Worm (Caenorhabditis elegans) whole organism, midembryonic: ENCODE measurements around the gene H12D21.5.

ENCODE experiments used
- flt-1 ChIP-seq: fragments of 200-800 bp; sonication (Bioruptor generic); IDR thresholded peaks from 2 replicates; pipeline ENCODE4 v1.3.6; 2022; ENCODE audit warnings: missing genetic modification characterization, missing compliant biosample characterization
- ref-1 ChIP-seq: fragments of 200-800 bp; sonication (Bioruptor generic); conservative IDR thresholded peaks from 2 replicates; pipeline ENCODE4 v1.3.6; 2022; ENCODE audit warnings: missing genetic modification reagents, missing genetic modification characterization, missing compliant biosample characterization
- ztf-29 ChIP-seq: fragments of 200-800 bp; sonication (Bioruptor generic); IDR thresholded peaks from 2 replicates; pipeline ENCODE4 v1.3.6; 2022; ENCODE audit warnings: missing genetic modification reagents, missing genetic modification characterization, missing compliant biosample characterization

ce11 chrV:14850530-14850929, 43.3 kb upstream of the H12D21.5 start:
- TF ChIP-seq ref-1 (GFP tag; lab: Robert Waterston, UW) (no peak), ztf-29 (GFP tag; lab: Robert Waterston, UW) (no peak), flt-1 (GFP tag; lab: Robert Waterston, UW) (no peak)
